Fruit fly (Drosophila melanogaster) whole organism, prepupa: Measurements from ENCODE around the gene Cdc7.

ENCODE experiments used
- Blimp-1 ChIP-seq: fragments of 200-800 bp; sonication (Bioruptor generic); optimal IDR thresholded peaks from 3 replicates; lab custom pipeline; 2017; ENCODE audit warnings: missing biosample characterization, missing genetic modification characterization, mild to moderate bottlenecking, moderate library complexity, missing genetic modification reagents
- CG10631 ChIP-seq: fragments of 200-800 bp; sonication (Bioruptor generic); optimal IDR thresholded peaks from 2 replicates; lab custom pipeline; 2016; ENCODE audit warnings: missing biosample characterization, missing genetic modification characterization
- CG10669 ChIP-seq: fragments of 200-800 bp; sonication (Bioruptor generic); optimal IDR thresholded peaks from 3 replicates; lab custom pipeline; 2018; ENCODE audit warnings: missing biosample characterization, mild to moderate bottlenecking, missing genetic modification characterization, moderate library complexity
- CG11294 ChIP-seq: fragments of 200-800 bp; sonication (Bioruptor generic); IDR thresholded peaks from 2 replicates; pipeline ENCODE4 v1.3.6; 2022; ENCODE audit warnings: missing biosample characterization, missing genetic modification characterization
- CG11762 ChIP-seq: fragments of 200-800 bp; sonication (Bioruptor generic); optimal IDR thresholded peaks from 3 replicates; lab custom pipeline; 2016; ENCODE audit warnings: missing biosample characterization, missing genetic modification characterization; ENCODE audit not compliant: insufficient read depth
- CG11902 ChIP-seq: fragments of 200-800 bp; sonication (Bioruptor generic); optimal IDR thresholded peaks from 3 replicates; lab custom pipeline; 2016; ENCODE audit warnings: missing biosample characterization, missing genetic modification characterization
- CG1621 ChIP-seq: fragments of 200-800 bp; sonication (Bioruptor generic); optimal IDR thresholded peaks from 3 replicates; lab custom pipeline; 2018; ENCODE audit warnings: missing biosample characterization, mild to moderate bottlenecking, missing genetic modification characterization
- CG16779 ChIP-seq: fragments of 200-800 bp; sonication (Bioruptor generic); optimal IDR thresholded peaks from 3 replicates; lab custom pipeline; 2017; ENCODE audit warnings: missing biosample characterization, mild to moderate bottlenecking, missing genetic modification characterization
- CG3032 ChIP-seq: fragments of 200-800 bp; optimal IDR thresholded peaks from 2 replicates; lab custom pipeline; 2019; ENCODE audit warnings: missing biosample characterization, mild to moderate bottlenecking, missing genetic modification characterization, moderate library complexity
- CG31627 ChIP-seq: fragments of 200-800 bp; sonication (Bioruptor generic); optimal IDR thresholded peaks from 3 replicates; lab custom pipeline; 2016; ENCODE audit warnings: missing biosample characterization, missing genetic modification characterization
- CG34406 ChIP-seq: fragments of 200-800 bp; sonication (Bioruptor generic); optimal IDR thresholded peaks from 3 replicates; lab custom pipeline; 2016; ENCODE audit warnings: missing biosample characterization, missing genetic modification characterization
- CG3919 ChIP-seq: fragments of 200-800 bp; sonication (Bioruptor generic); optimal IDR thresholded peaks from 3 replicates; lab custom pipeline; 2016; ENCODE audit warnings: missing biosample characterization, missing genetic modification characterization
- CG4318 ChIP-seq: fragments of 200-800 bp; sonication (Bioruptor generic); optimal IDR thresholded peaks from 3 replicates; lab custom pipeline; 2017; ENCODE audit warnings: missing biosample characterization, mild to moderate bottlenecking, missing genetic modification characterization
- CG6163 ChIP-seq: fragments of 200-800 bp; sonication (Bioruptor generic); IDR thresholded peaks from 3 replicates; pipeline ENCODE4 v1.3.6; 2022; ENCODE audit warnings: missing biosample characterization, missing genetic modification characterization
- CG6276 ChIP-seq: fragments of 200-800 bp; sonication (Bioruptor generic); optimal IDR thresholded peaks from 2 replicates; lab custom pipeline; 2017; ENCODE audit warnings: missing biosample characterization, mild to moderate bottlenecking, missing genetic modification characterization
- CG6792 ChIP-seq: fragments of 200-800 bp; sonication (Bioruptor generic); optimal IDR thresholded peaks from 3 replicates; lab custom pipeline; 2016; ENCODE audit warnings: missing biosample characterization, missing genetic modification characterization
- CG6808 ChIP-seq: fragments of 200-800 bp; sonication (Bioruptor generic); optimal IDR thresholded peaks from 3 replicates; lab custom pipeline; 2017; ENCODE audit warnings: missing biosample characterization, missing genetic modification characterization, mild to moderate bottlenecking, moderate library complexity, missing genetic modification reagents
- CG6854 ChIP-seq: fragments of 200-800 bp; sonication (Bioruptor generic); optimal IDR thresholded peaks from 2 replicates; lab custom pipeline; 2017; ENCODE audit warnings: missing biosample characterization, mild to moderate bottlenecking, missing genetic modification characterization
- CG8119 ChIP-seq: fragments of 200-800 bp; sonication (Bioruptor generic); IDR thresholded peaks from 3 replicates; pipeline ENCODE4 v1.3.6; 2022; ENCODE audit warnings: missing biosample characterization, missing genetic modification characterization
- CG8319 ChIP-seq: fragments of 200-800 bp; sonication (Bioruptor generic); optimal IDR thresholded peaks from 3 replicates; lab custom pipeline; 2016; ENCODE audit warnings: missing biosample characterization, missing genetic modification characterization
- CG8632 ChIP-seq: fragments of 200-800 bp; sonication (Bioruptor generic); optimal IDR thresholded peaks from 3 replicates; lab custom pipeline; 2016; ENCODE audit warnings: missing biosample characterization, missing genetic modification characterization
- CG9139 ChIP-seq: fragments of 200-800 bp; sonication (Bioruptor generic); optimal IDR thresholded peaks from 3 replicates; lab custom pipeline; 2017; ENCODE audit warnings: missing biosample characterization, mild to moderate bottlenecking, missing genetic modification characterization
- Eip78C ChIP-seq: fragments of 200-800 bp; sonication (Bioruptor generic); peaks from one replicate; lab custom pipeline; 2016; ENCODE audit warnings: missing biosample characterization, missing genetic modification characterization
- Eip93F ChIP-seq: fragments of 200-800 bp; sonication (Bioruptor generic); optimal IDR thresholded peaks from 2 replicates; lab custom pipeline; 2016; ENCODE audit warnings: missing biosample characterization, mild to moderate bottlenecking, missing genetic modification characterization
- Ets21C ChIP-seq: fragments of 200-800 bp; sonication (Bioruptor generic); optimal IDR thresholded peaks from 3 replicates; lab custom pipeline; 2016; ENCODE audit warnings: missing biosample characterization, missing genetic modification characterization
- Gug ChIP-seq: fragments of 200-800 bp; sonication (Bioruptor generic); IDR thresholded peaks from 2 replicates; pipeline ENCODE4 v1.3.6; 2022; ENCODE audit warnings: missing biosample characterization, missing genetic modification characterization
- Hr38 ChIP-seq: sonication (Bioruptor generic); optimal IDR thresholded peaks from 2 replicates; lab custom pipeline; 2016; ENCODE audit warnings: missing biosample characterization, missing genetic modification characterization
- Hr39 ChIP-seq: fragments of 200-800 bp; sonication (Bioruptor generic); optimal IDR thresholded peaks from 2 replicates; lab custom pipeline; 2016; ENCODE audit warnings: missing biosample characterization, missing genetic modification characterization
- Hr4 ChIP-seq: fragments of 200-800 bp; sonication (Bioruptor generic); optimal IDR thresholded peaks from 3 replicates; lab custom pipeline; 2016; ENCODE audit warnings: missing biosample characterization, missing genetic modification characterization
- Lpt ChIP-seq: fragments of 200-800 bp; sonication (Bioruptor generic); optimal IDR thresholded peaks from 3 replicates; lab custom pipeline; 2016; ENCODE audit warnings: missing biosample characterization, missing genetic modification characterization
- OdsH ChIP-seq: fragments of 200-800 bp; sonication (Bioruptor generic); optimal IDR thresholded peaks from 3 replicates; lab custom pipeline; 2016; ENCODE audit warnings: missing biosample characterization, missing genetic modification characterization
- Smox ChIP-seq: fragments of 200-800 bp; sonication (Bioruptor generic); optimal IDR thresholded peaks from 3 replicates; lab custom pipeline; 2016; ENCODE audit warnings: missing biosample characterization, missing genetic modification characterization
- Sox102F ChIP-seq: fragments of 200-800 bp; sonication (Bioruptor generic); optimal IDR thresholded peaks from 2 replicates; lab custom pipeline; 2016; ENCODE audit warnings: missing biosample characterization, mild to moderate bottlenecking, missing genetic modification characterization
- Sox15 ChIP-seq: fragments of 200-800 bp; sonication (Bioruptor generic); optimal IDR thresholded peaks from 3 replicates; lab custom pipeline; 2016; ENCODE audit warnings: missing biosample characterization, missing genetic modification characterization
- achi ChIP-seq: fragments of 200-800 bp; sonication (Bioruptor generic); optimal IDR thresholded peaks from 3 replicates; lab custom pipeline; 2016; ENCODE audit warnings: missing biosample characterization, missing genetic modification characterization
- acj6 ChIP-seq: fragments of 200-800 bp; sonication (Bioruptor generic); optimal IDR thresholded peaks from 3 replicates; lab custom pipeline; 2016; ENCODE audit warnings: missing biosample characterization, missing genetic modification characterization
- cyc ChIP-seq: fragments of 200-800 bp; sonication (Bioruptor generic); optimal IDR thresholded peaks from 3 replicates; lab custom pipeline; 2016; ENCODE audit warnings: missing biosample characterization, missing genetic modification characterization
- dac ChIP-seq: fragments of 200-800 bp; sonication (Bioruptor generic); optimal IDR thresholded peaks from 2 replicates; lab custom pipeline; 2017; ENCODE audit warnings: missing biosample characterization, mild to moderate bottlenecking, missing genetic modification characterization
- dsx ChIP-seq: fragments of 200-800 bp; optimal IDR thresholded peaks from 3 replicates; lab custom pipeline; 2019; ENCODE audit warnings: missing biosample characterization, mild to moderate bottlenecking, missing genetic modification characterization, moderate library complexity; ENCODE audit not compliant: poor library complexity, severe bottlenecking
- eg ChIP-seq: fragments of 200-800 bp; sonication (Bioruptor generic); IDR thresholded peaks from 3 replicates; pipeline ENCODE4 v1.3.6; 2022; ENCODE audit warnings: missing biosample characterization, missing genetic modification characterization
- esn ChIP-seq: fragments of 200-800 bp; sonication (Bioruptor generic); optimal IDR thresholded peaks from 2 replicates; lab custom pipeline; 2016; ENCODE audit warnings: missing biosample characterization, mild to moderate bottlenecking, missing genetic modification characterization, moderate library complexity
- fd59A ChIP-seq: fragments of 200-800 bp; sonication (Bioruptor generic); optimal IDR thresholded peaks from 2 replicates; lab custom pipeline; 2017; ENCODE audit warnings: missing biosample characterization, mild to moderate bottlenecking, missing genetic modification characterization, missing genetic modification reagents
- fd85E ChIP-seq: fragments of 200-800 bp; sonication (Bioruptor generic); optimal IDR thresholded peaks from 3 replicates; lab custom pipeline; 2016; ENCODE audit warnings: missing biosample characterization, missing genetic modification characterization
- fkh ChIP-seq: fragments of 200-800 bp; sonication (Bioruptor generic); optimal IDR thresholded peaks from 3 replicates; lab custom pipeline; 2017; ENCODE audit warnings: missing biosample characterization, mild to moderate bottlenecking, missing genetic modification characterization, moderate library complexity
- lz ChIP-seq: fragments of 200-800 bp; sonication (Bioruptor generic); optimal IDR thresholded peaks from 3 replicates; lab custom pipeline; 2016; ENCODE audit warnings: missing biosample characterization, missing genetic modification characterization
- net ChIP-seq: fragments of 200-800 bp; sonication (Bioruptor generic); optimal IDR thresholded peaks from 3 replicates; lab custom pipeline; 2016; ENCODE audit warnings: missing biosample characterization, missing genetic modification characterization
- ss ChIP-seq, 2 experiments: fragments of 200-800 bp; sonication (Bioruptor generic); optimal IDR thresholded peaks; 2 replicates in 1 of 2; 3 replicates in 1 of 2; lab custom pipeline; 2017 to 2018; ENCODE audit warnings: mild to moderate bottlenecking in 2 of 2, missing biosample characterization in 2 of 2, missing genetic modification characterization in 2 of 2, moderate library complexity in 1 of 2
- svp ChIP-seq: fragments of 200-800 bp; sonication (Bioruptor generic); peaks from one replicate; lab custom pipeline; 2016; ENCODE audit warnings: missing biosample characterization, missing genetic modification characterization
- topi ChIP-seq: fragments of 200-800 bp; sonication (Bioruptor generic); optimal IDR thresholded peaks from 3 replicates; lab custom pipeline; 2016; ENCODE audit warnings: missing biosample characterization, missing genetic modification characterization
- vri ChIP-seq: fragments of 200-800 bp; sonication (Bioruptor generic); optimal IDR thresholded peaks from 3 replicates; lab custom pipeline; 2016; ENCODE audit warnings: missing biosample characterization, mild to moderate bottlenecking, missing genetic modification characterization

Gene Cdc7

DNA sequence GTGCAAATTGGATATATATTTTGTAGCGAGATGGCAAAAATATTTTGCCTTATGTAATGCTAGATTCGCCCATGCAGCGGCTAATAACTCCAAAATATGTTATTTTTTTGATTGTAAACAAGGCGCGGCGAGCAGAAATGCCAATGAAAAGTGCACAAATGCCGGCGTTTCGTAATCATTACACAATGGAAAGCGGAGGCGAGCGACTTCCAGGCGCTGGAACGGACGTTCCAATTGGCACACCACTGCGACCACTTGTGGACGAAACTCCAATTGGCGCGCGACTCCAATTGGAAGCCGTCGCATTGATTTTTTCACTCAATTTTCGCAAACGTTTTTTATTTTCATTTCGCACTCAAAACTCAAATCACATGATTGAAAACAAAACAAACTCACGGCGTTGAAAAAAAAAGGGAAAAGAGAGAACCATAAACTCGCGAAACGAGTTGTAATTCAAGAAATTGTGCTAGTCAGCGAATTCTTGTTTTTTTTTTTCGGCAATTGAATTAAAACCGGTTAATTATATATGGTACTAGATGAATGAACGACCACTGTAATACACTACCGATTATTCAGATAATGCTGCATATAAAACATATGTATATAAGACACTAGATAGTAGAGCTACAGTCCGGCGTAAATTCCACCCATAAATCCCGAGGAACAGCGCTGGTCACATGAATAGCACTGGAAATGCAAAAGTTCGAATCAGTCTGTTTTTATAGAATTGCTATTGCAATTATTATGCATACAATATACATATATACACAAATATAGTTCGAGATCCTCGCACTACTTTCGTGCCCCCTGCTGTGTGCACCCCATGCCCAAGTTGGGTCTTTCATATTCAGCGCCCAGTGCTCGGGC, 24.5 kb downstream of the Cdc7 start, which contains the start of gene ND-ASHI:
ND-ASHI (minus strand) TSS at position 484 of the 867 bp plus-strand sequence.
- TF ChIP-seq CG16779 (tag; lab: Kevin White, UChicago) (peak; percentile 95), Ets21C (peak; percentile 91), CG6276 (GFP tag; lab: Kevin White, UChicago) (peak; percentile 97), ss (GFP tag; optimal IDR thresholded peaks at IDR 0.05; lab: Kevin White, UChicago) (peak; percentile 98), topi (GFP tag; lab: Kevin White, UChicago) (peak; percentile 97), Hr39 (GFP tag; lab: Kevin White, UChicago) (peak; percentile 96), CG1621 (tag; lab: Kevin White, UChicago) (peak; percentile 98), fd85E (GFP tag; lab: Kevin White, UChicago) (peak; percentile 93), acj6 (GFP tag; lab: Kevin White, UChicago) (peak; percentile 97), vri (GFP tag; lab: Kevin White, UChicago) (peak; percentile 95), dsx (peak; percentile 94), CG8319 (GFP tag; lab: Kevin White, UChicago) (peak; percentile 93), CG3919 (GFP tag; lab: Kevin White, UChicago) (peak; percentile 98), Gug (GFP tag; lab: Robert Waterston, UW) (peak; percentile 97), Blimp-1 (GFP tag; lab: Kevin White, UChicago) (peak; percentile 85), CG8632 (peak; percentile 96), CG31627 (GFP tag; lab: Kevin White, UChicago) (peak; percentile 95), Sox102F (peak; percentile 96), CG6808 (GFP tag; lab: Kevin White, UChicago) (peak; percentile 97), Eip93F (GFP tag; lab: Kevin White, UChicago) (peak; percentile 95), Sox15 (GFP tag; lab: Kevin White, UChicago) (peak; percentile 94), CG10669 (GFP tag; lab: Kevin White, UChicago) (peak; percentile 97), CG11902 (peak; percentile 94), esn (GFP tag; lab: Kevin White, UChicago) (peak; percentile 97), cyc (GFP tag; lab: Kevin White, UChicago) (peak; percentile 97), fd59A (GFP tag; lab: Kevin White, UChicago) (peak; percentile 97), CG8119 (GFP tag; lab: Robert Waterston, UW) (peak; percentile 97), Hr38 (GFP tag; lab: Kevin White, UChicago) (peak; percentile 50), CG11762 (peak; percentile 96), Hr4 (GFP tag; lab: Kevin White, UChicago) (peak; percentile 95), dac (GFP tag; lab: Kevin White, UChicago) (peak; percentile 95), Lpt (peak; percentile 96), achi (peak; percentile 95), CG4318 (GFP tag; lab: Kevin White, UChicago) (peak; percentile 93), CG3032 (peak; percentile 96), Smox (GFP tag; lab: Kevin White, UChicago) (peak; percentile 96), OdsH (GFP tag; lab: Kevin White, UChicago) (peak; percentile 97), eg (GFP tag; lab: Robert Waterston, UW) (peak; percentile 99), lz (GFP tag; lab: Kevin White, UChicago) (peak; percentile 97), CG10631 (GFP tag; lab: Kevin White, UChicago) (peak; percentile 97), CG9139 (GFP tag; lab: Kevin White, UChicago) (peak; percentile 96), CG34406 (GFP tag; lab: Kevin White, UChicago) (peak; percentile 97), CG6163 (GFP tag; lab: Robert Waterston, UW) (peak; percentile 99), CG6854 (peak; percentile 95), CG6792 (GFP tag; lab: Kevin White, UChicago) (peak; percentile 96), fkh (no peak), svp (GFP tag; lab: Kevin White, UChicago) (peak; percentile 98), CG11294 (peak; percentile 95), net (GFP tag; lab: Kevin White, UChicago) (peak; percentile 96), Eip78C (GFP tag; lab: Kevin White, UChicago) (peak; percentile 99)
